Worm (Caenorhabditis elegans): ENCODE results near the gene T23D5.8.

- no peak for TF ChIP-seq nhr-237 (tag; optimal IDR thresholded peaks at IDR 0.05)
- TF ChIP-seq lin-15B (tag; optimal IDR thresholded peaks at IDR 0.05) = no peak
- no peak for TF ChIP-seq egl-27 (tag; optimal IDR thresholded peaks at IDR 0.05)
- no peak for TF ChIP-seq ama-1 (optimal IDR thresholded peaks at IDR 0.05)
- TF ChIP-seq nhr-12 (tag; optimal IDR thresholded peaks at IDR 0.05) = no peak
- no peak for TF ChIP-seq nhr-23 (tag; optimal IDR thresholded peaks at IDR 0.05)
- no peak for TF ChIP-seq fos-1 (tag; optimal IDR thresholded peaks at IDR 0.05)
- TF ChIP-seq unc-62 (GFP tag; optimal IDR thresholded peaks at IDR 0.05) = no peak
- no peak for TF ChIP-seq fkh-2 (tag; optimal IDR thresholded peaks at IDR 0.05)
- no peak for TF ChIP-seq unc-39 (tag; optimal IDR thresholded peaks at IDR 0.05)
- no peak for TF ChIP-seq ceh-28 (tag; optimal IDR thresholded peaks at IDR 0.05)
- no peak for TF ChIP-seq ztf-11 (tag; optimal IDR thresholded peaks at IDR 0.05)
- no peak for TF ChIP-seq nhr-11 (tag; optimal IDR thresholded peaks at IDR 0.05)
Measured at ce11 chrV:15702263-15702662, 46.0 kb downstream of the T23D5.8 start, which contains the start of gene nhr-53.

All from whole organism, L3 larva.